Worm (Caenorhabditis elegans): ENCODE measurements around the gene nhr-57.
A peak's percentile ranks its signal among the peaks of the same experiment; 100 is the strongest.

The nhr-57 gene

ce11 chrV:4143034-4143433 lies 11.3 kb downstream of the nhr-57 start (continued):
- no peak for TF ChIP-seq madf-9 (GFP tag; conservative IDR thresholded peaks at IDR 0.05)
- no peak for TF ChIP-seq nhr-76 (tag; optimal IDR thresholded peaks at IDR 0.05)
- TF ChIP-seq php-3 (GFP tag; IDR thresholded peaks at IDR 0.05): peak; percentile 63; the same call in 1 of the 2 replicates
- TF ChIP-seq snpc-1.2 (GFP tag; IDR thresholded peaks at IDR 0.05): no peak
- TF ChIP-seq dmd-9 (GFP tag; IDR thresholded peaks at IDR 0.05): no peak
- TF ChIP-seq ceh-28 (tag; optimal IDR thresholded peaks at IDR 0.05): peak; percentile 18
- TF ChIP-seq nhr-41 (GFP tag; IDR thresholded peaks at IDR 0.05): no peak
- peak; percentile 59 for TF ChIP-seq nhr-77 (tag; optimal IDR thresholded peaks at IDR 0.05)
- TF ChIP-seq F37D6.2 (tag; optimal IDR thresholded peaks at IDR 0.05): peak; percentile 17
- no peak for TF ChIP-seq nhr-25 (tag; optimal IDR thresholded peaks at IDR 0.05; ENCODE audit: borderline replicate concordance, insufficient read depth)
- peak; percentile 57; the same call in 1 of the 2 replicates for TF ChIP-seq nhr-42 (GFP tag; IDR thresholded peaks at IDR 0.05)
- TF ChIP-seq Y5F2A.4 (GFP tag; optimal IDR thresholded peaks at IDR 0.05): no peak
- no peak for TF ChIP-seq T20F7.1 (GFP tag; optimal IDR thresholded peaks at IDR 0.05)
- no peak for TF ChIP-seq ces-1 (GFP tag; optimal IDR thresholded peaks at IDR 0.05)
- TF ChIP-seq pqm-1 (tag; optimal IDR thresholded peaks at IDR 0.05): peak; percentile 81
- TF ChIP-seq ztf-11 (tag; optimal IDR thresholded peaks at IDR 0.05): no peak
- TF ChIP-seq hmg-1.1 (GFP tag; IDR thresholded peaks at IDR 0.05): peak; percentile 69
- TF ChIP-seq duxl-1 (tag; optimal IDR thresholded peaks at IDR 0.05; ENCODE audit: poor library complexity): peak; percentile 65
- no peak for TF ChIP-seq lin-1 (GFP tag; IDR thresholded peaks at IDR 0.05)
- TF ChIP-seq pha-4 (GFP tag; IDR thresholded peaks at IDR 0.05): peak; percentile 27; the same call in 1 of the 2 replicates
- peak; percentile 29 for TF ChIP-seq pha-4 (tag; optimal IDR thresholded peaks at IDR 0.05)
- TF ChIP-seq egl-43 (GFP tag; IDR thresholded peaks at IDR 0.05): no peak
- peak; percentile 90 for TF ChIP-seq hlh-11 (tag; optimal IDR thresholded peaks at IDR 0.05)
- TF ChIP-seq nhr-10 (tag; optimal IDR thresholded peaks at IDR 0.05): no peak
- peak; percentile 30; the same call in 1 of the 2 replicates for TF ChIP-seq T26A8.4 (GFP tag; IDR thresholded peaks at IDR 0.05)
- TF ChIP-seq unc-62 (GFP tag; optimal IDR thresholded peaks at IDR 0.05 in 1 of 2): no peak
- TF ChIP-seq unc-62 (tag; optimal IDR thresholded peaks at IDR 0.05): no peak
- TF ChIP-seq mep-1 (tag; optimal IDR thresholded peaks at IDR 0.05): peak; percentile 82
- TF ChIP-seq nhr-237 (tag; optimal IDR thresholded peaks at IDR 0.05): no peak
- TF ChIP-seq ZK546.5 (tag; optimal IDR thresholded peaks at IDR 0.05): no peak

- TF ChIP-seq lin-38 (GFP tag; IDR thresholded peaks at IDR 0.05) (no peak), spr-3 (GFP tag; optimal IDR thresholded peaks at IDR 0.05) (no peak), zag-1 (tag; optimal IDR thresholded peaks at IDR 0.05) (no peak), arid-1 (GFP tag; conservative IDR thresholded peaks at IDR 0.05) (no peak), mdt-29 (GFP tag; IDR thresholded peaks at IDR 0.05) (no peak), hif-1 (tag; optimal IDR thresholded peaks at IDR 0.05) (no peak), mxl-3 (GFP tag; optimal IDR thresholded peaks at IDR 0.05) (no peak), gei-8 (GFP tag; optimal IDR thresholded peaks at IDR 0.05) (no peak), T26A8.4 (GFP tag; IDR thresholded peaks at IDR 0.05) (no peak), nhr-76 (tag; optimal IDR thresholded peaks at IDR 0.05) (no peak)
These were observed 12.5 kb downstream of the nhr-57 start, which contains the start of gene Y45G5AL.1 for ce11 chrV:4144205-4144604. Gene Y45G5AL.1 (plus strand): TSS chrV:4144505.

- peak; percentile 57 for TF ChIP-seq set-16 (GFP tag; IDR thresholded peaks at IDR 0.05)
- TF ChIP-seq lin-38 (GFP tag; IDR thresholded peaks at IDR 0.05): no peak
These were observed 19.7 kb downstream of the nhr-57 start for ce11 chrV:4151400-4151799.
